Fruit fly (Drosophila melanogaster) whole organism, embryonic: ENCODE data around the gene CG31245.

Experiments used
- Mrtf ChIP-seq: fragments of 200-800 bp; sonication (Bioruptor generic); IDR thresholded peaks from 3 replicates; pipeline ENCODE4 v1.3.6; 2022; ENCODE audit warnings: missing biosample characterization, missing genetic modification characterization
- fd96Cb ChIP-seq: fragments of 200-800 bp; sonication (Bioruptor generic); optimal IDR thresholded peaks from 2 replicates; lab custom pipeline; 2018; ENCODE audit warnings: missing biosample characterization, mild to moderate bottlenecking, missing genetic modification characterization, moderate library complexity
- klu ChIP-seq: fragments of 200-800 bp; sonication (Bioruptor generic); IDR thresholded peaks from 2 replicates; pipeline ENCODE4 v1.3.6; 2022; ENCODE audit warnings: missing biosample characterization, missing genetic modification characterization
- pan ChIP-seq, 4 experiments: fragments of >200 bp in 3 of 4; fragments of 200-800 bp in 1 of 4; sonication (Bioruptor generic) in 1 of 4; optimal IDR thresholded peaks in 3 of 4; IDR thresholded peaks in 1 of 4; 2 replicates each; pipeline versions ENCODE4 v1.3.6 to Lab custom; 2017 to 2022; ENCODE audit warnings: missing biosample characterization in 2 of 4, missing genetic modification characterization in 2 of 4, mixed read lengths in 1 of 4

- TF ChIP-seq Mrtf (GFP tag; lab: Robert Waterston, UW) (no peak), fd96Cb (tag; lab: Kevin White, UChicago) (no peak), pan (optimal IDR thresholded peaks at IDR 0.05; lab: Kevin White, UChicago) (no peak), pan (GFP tag; optimal IDR thresholded peaks at IDR 0.05 in 1 of 2, IDR thresholded peaks at IDR 0.05 in 1 of 2) (no peak), klu (GFP tag; lab: Robert Waterston, UW) (no peak)
Measured at dm6 chr3R:19377125-19377524, at the start of gene CG31245.
